Fruit fly (Drosophila melanogaster) whole organism, wandering third instar larva: ENCODE results near the gene REPTOR-BP.

ENCODE experiments used
- Abd-B ChIP-seq: fragments of >200 bp; optimal IDR thresholded peaks from 2 replicates; lab custom pipeline; 2017; ENCODE audit warnings: missing biosample characterization, missing genetic modification characterization
- CG32264 ChIP-seq: fragments of 200-800 bp; sonication (Bioruptor generic); optimal IDR thresholded peaks from 2 replicates; lab custom pipeline; 2016; ENCODE audit warnings: missing biosample characterization, missing genetic modification characterization
- CG9705 ChIP-seq: fragments of 200-800 bp; sonication (Bioruptor generic); optimal IDR thresholded peaks from 2 replicates; lab custom pipeline; 2018; ENCODE audit warnings: missing biosample characterization, mild to moderate bottlenecking, missing genetic modification characterization
- Dfd ChIP-seq: fragments of >200 bp; optimal IDR thresholded peaks from 2 replicates; lab custom pipeline; 2017; ENCODE audit warnings: missing biosample characterization, missing genetic modification characterization
- Dif ChIP-seq: fragments of 200-275, 200-300 bp; sonication (Bioruptor generic); optimal IDR thresholded peaks from 2 replicates; lab custom pipeline; 2018; ENCODE audit warnings: missing biosample characterization, missing genetic modification characterization; ENCODE audit not compliant: partially characterized antibody
- HLH106 ChIP-seq: fragments of 200-800 bp; optimal IDR thresholded peaks from 3 replicates; lab custom pipeline; 2019; ENCODE audit warnings: missing biosample characterization, mild to moderate bottlenecking, missing genetic modification characterization, moderate library complexity
- Hnf4 ChIP-seq: fragments of 200-800 bp; sonication (Bioruptor generic); optimal IDR thresholded peaks from 2 replicates; lab custom pipeline; 2016; ENCODE audit warnings: missing biosample characterization, mild to moderate bottlenecking, missing genetic modification characterization
- Hr78 ChIP-seq: fragments of >200 bp; optimal IDR thresholded peaks from 2 replicates; lab custom pipeline; 2017; ENCODE audit warnings: missing biosample characterization, missing genetic modification characterization
- Hr83 ChIP-seq: fragments of 200-300 bp; sonication (Bioruptor generic); optimal IDR thresholded peaks from 2 replicates; lab custom pipeline; 2016; ENCODE audit warnings: missing biosample characterization, mild to moderate bottlenecking, missing genetic modification characterization, moderate library complexity; ENCODE audit not compliant: poor library complexity, severe bottlenecking
- Jra ChIP-seq: sonication (Bioruptor generic); optimal IDR thresholded peaks from 2 replicates; lab custom pipeline; 2016; ENCODE audit warnings: missing biosample characterization, missing genetic modification characterization
- N ChIP-seq: fragments of >200 bp; optimal IDR thresholded peaks from 2 replicates; lab custom pipeline; 2018; ENCODE audit warnings: missing biosample characterization, missing external identifiers, missing genetic modification characterization
- OdsH ChIP-seq: fragments of 200-800 bp; sonication (Bioruptor generic); optimal IDR thresholded peaks from 2 replicates; lab custom pipeline; 2016; ENCODE audit warnings: missing biosample characterization, mild to moderate bottlenecking, missing genetic modification characterization
- Rel ChIP-seq, 2 experiments: fragments of 200-800 bp; sonication (Bioruptor generic) in 1 of 2; optimal IDR thresholded peaks; 2 replicates in 1 of 2; 3 replicates in 1 of 2; lab custom pipeline; 2016 to 2019; ENCODE audit warnings: mild to moderate bottlenecking in 2 of 2, missing biosample characterization in 2 of 2, missing genetic modification characterization in 2 of 2, moderate library complexity in 1 of 2
- Sp1 ChIP-seq: fragments of 200-800 bp; sonication (Bioruptor generic); optimal IDR thresholded peaks from 3 replicates; lab custom pipeline; 2019; ENCODE audit warnings: missing biosample characterization, mild to moderate bottlenecking, missing genetic modification characterization, moderate library complexity
- Vsx2 ChIP-seq: fragments of 200-300, 225-300 bp; sonication (Bioruptor generic); optimal IDR thresholded peaks from 2 replicates; lab custom pipeline; 2018; ENCODE audit warnings: missing biosample characterization, missing genetic modification characterization; ENCODE audit not compliant: partially characterized antibody
- br ChIP-seq: fragments of 200-800 bp; sonication (Bioruptor generic); optimal IDR thresholded peaks from 2 replicates; lab custom pipeline; 2016; ENCODE audit warnings: missing biosample characterization, missing genetic modification characterization
- brk ChIP-seq: fragments of 200-800 bp; sonication (Bioruptor generic); optimal IDR thresholded peaks from 2 replicates; lab custom pipeline; 2016; ENCODE audit warnings: missing biosample characterization, mild to moderate bottlenecking, missing genetic modification characterization
- dl ChIP-seq, 2 experiments: fragments of 175-275, 200-275 bp in 1 of 2; fragments of 200-275 bp in 1 of 2; sonication (Bioruptor generic); optimal IDR thresholded peaks; lab custom pipeline; 2018; ENCODE audit warnings: mild to moderate bottlenecking in 2 of 2, missing biosample characterization in 2 of 2, missing genetic modification characterization in 2 of 2, moderate library complexity in 2 of 2; ENCODE audit not compliant: partially characterized antibody in 2 of 2, insufficient read depth in 1 of 2
- dmrt93B ChIP-seq: fragments of 200-800 bp; sonication (Bioruptor generic); optimal IDR thresholded peaks from 2 replicates; lab custom pipeline; 2018; ENCODE audit warnings: missing biosample characterization, mild to moderate bottlenecking, missing genetic modification characterization
- dsf ChIP-seq: sonication (Bioruptor generic); optimal IDR thresholded peaks from 2 replicates; lab custom pipeline; 2016; ENCODE audit warnings: missing biosample characterization, missing genetic modification characterization, borderline replicate concordance
- ey ChIP-seq: fragments of 200-800 bp; sonication (Bioruptor generic); optimal IDR thresholded peaks from 2 replicates; lab custom pipeline; 2016; ENCODE audit warnings: missing biosample characterization, missing genetic modification characterization
- foxo ChIP-seq, 2 experiments: fragments of 200-800 bp; sonication (Bioruptor generic); optimal IDR thresholded peaks; 2 replicates in 1 of 2; 3 replicates in 1 of 2; lab custom pipeline; 2016 to 2017; ENCODE audit warnings: missing biosample characterization in 2 of 2, missing genetic modification characterization in 2 of 2
- h ChIP-seq: fragments of 200-800 bp; sonication (Bioruptor generic); optimal IDR thresholded peaks from 3 replicates; lab custom pipeline; 2016; ENCODE audit warnings: missing biosample characterization, mild to moderate bottlenecking, missing genetic modification characterization
- jim ChIP-seq: fragments of 175-275, 200-325 bp; sonication (Bioruptor generic); optimal IDR thresholded peaks from 2 replicates; lab custom pipeline; 2016; ENCODE audit warnings: missing biosample characterization, mild to moderate bottlenecking, missing genetic modification characterization
- lola ChIP-seq: fragments of >200 bp; optimal IDR thresholded peaks from 2 replicates; lab custom pipeline; 2017; ENCODE audit warnings: missing biosample characterization, missing genetic modification characterization
- pan ChIP-seq: fragments of >200 bp; optimal IDR thresholded peaks from 2 replicates; lab custom pipeline; 2017
- psq ChIP-seq: fragments of 200-800 bp; sonication (Bioruptor generic); optimal IDR thresholded peaks from 3 replicates; lab custom pipeline; 2017; ENCODE audit warnings: missing biosample characterization, mild to moderate bottlenecking, missing genetic modification characterization, moderate library complexity
- rgr ChIP-seq: fragments of 200-800 bp; sonication (Bioruptor generic); optimal IDR thresholded peaks from 3 replicates; lab custom pipeline; 2016; ENCODE audit warnings: missing biosample characterization, mild to moderate bottlenecking, missing genetic modification characterization
- sv ChIP-seq: fragments of 200-800 bp; sonication (Bioruptor generic); optimal IDR thresholded peaks from 3 replicates; lab custom pipeline; 2016; ENCODE audit warnings: missing biosample characterization, missing genetic modification characterization
- tai ChIP-seq: sonication (Bioruptor generic); optimal IDR thresholded peaks from 2 replicates; lab custom pipeline; 2016; ENCODE audit warnings: missing biosample characterization, missing genetic modification characterization
- usp ChIP-seq: fragments of >200 bp; optimal IDR thresholded peaks from 2 replicates; lab custom pipeline; 2017; ENCODE audit warnings: missing biosample characterization, missing genetic modification characterization
- woc ChIP-seq: sonication (Bioruptor generic); optimal IDR thresholded peaks from 2 replicates; lab custom pipeline; 2016; ENCODE audit warnings: missing biosample characterization, mild to moderate bottlenecking, missing genetic modification characterization

The REPTOR-BP gene

dm6 chr2L:10259960-10260749 lies 3.8 kb upstream of the REPTOR-BP start:
- TF ChIP-seq sv (GFP tag; lab: Kevin White, UChicago) (no peak), dmrt93B (GFP tag; lab: Kevin White, UChicago) (no peak), foxo (GFP tag; optimal IDR thresholded peaks at IDR 0.05; lab: Kevin White, UChicago) (no peak), Hr78 (no peak), ey (GFP tag; lab: Kevin White, UChicago) (peak; percentile 9), Abd-B (GFP tag; lab: Kevin White, UChicago) (no peak), Dif (no peak), OdsH (GFP tag; lab: Kevin White, UChicago) (no peak), br (GFP tag; lab: Kevin White, UChicago) (no peak), usp (GFP tag; lab: Kevin White, UChicago) (no peak), Dfd (GFP tag; lab: Kevin White, UChicago) (peak; percentile 93), pan (lab: Kevin White, UChicago) (no peak), h (no peak), Sp1 (GFP tag; lab: Kevin White, UChicago) (no peak), Hnf4 (no peak), N (peak; percentile 52), lola (GFP tag; lab: Kevin White, UChicago) (no peak), CG9705 (no peak), Rel (GFP tag; optimal IDR thresholded peaks at IDR 0.05; lab: Kevin White, UChicago) (no peak), Rel (tag; optimal IDR thresholded peaks at IDR 0.05; lab: Kevin White, UChicago) (no peak), rgr (GFP tag; lab: Kevin White, UChicago) (no peak), HLH106 (tag; lab: Kevin White, UChicago) (no peak), tai (GFP tag; lab: Kevin White, UChicago) (no peak)

- no peak for TF ChIP-seq Dfd (GFP tag; lab: Kevin White, UChicago)
- TF ChIP-seq Abd-B (GFP tag; lab: Kevin White, UChicago): no peak
- TF ChIP-seq Hr83 (GFP tag; lab: Kevin White, UChicago): peak; percentile 65
- peak; percentile 41 for TF ChIP-seq Jra (GFP tag; lab: Kevin White, UChicago)
- TF ChIP-seq lola (GFP tag; lab: Kevin White, UChicago): no peak
- TF ChIP-seq Dif: peak; percentile 99
- TF ChIP-seq sv (GFP tag; lab: Kevin White, UChicago): peak; percentile 59
- peak; percentile 30 for TF ChIP-seq ey (GFP tag; lab: Kevin White, UChicago)
- TF ChIP-seq HLH106 (tag; lab: Kevin White, UChicago): no peak
- peak; percentile 53 for TF ChIP-seq woc (GFP tag; lab: Kevin White, UChicago)
- TF ChIP-seq Sp1 (GFP tag; lab: Kevin White, UChicago): no peak
- TF ChIP-seq brk (GFP tag; lab: Kevin White, UChicago): peak; percentile 16
- peak; percentile 36 for TF ChIP-seq psq (GFP tag; lab: Kevin White, UChicago)
- no peak for TF ChIP-seq br (GFP tag; lab: Kevin White, UChicago)
- peak; percentile 99 for TF ChIP-seq Vsx2 (GFP tag; lab: Kevin White, UChicago)
- peak; percentile 59 to 88 for TF ChIP-seq dl (GFP tag; optimal IDR thresholded peaks at IDR 0.05; lab: Kevin White, UChicago; ENCODE audit: insufficient read depth in 1 of 2, partially characterized antibody in 2 of 2)
- peak; percentile 2 for TF ChIP-seq dsf
- TF ChIP-seq CG9705: peak; percentile 24
Measured at dm6 chr2L:10260750-10261493, 3.0 kb upstream of the REPTOR-BP start, which contains the start of gene Pten. TSS of gene Pten (minus strand) at chr2L:10261049.

- TF ChIP-seq woc (GFP tag; lab: Kevin White, UChicago) (no peak), psq (GFP tag; lab: Kevin White, UChicago) (no peak), CG32264 (GFP tag; lab: Kevin White, UChicago) (no peak), Hr83 (GFP tag; lab: Kevin White, UChicago) (no peak), CG9705 (no peak), N (no peak), dmrt93B (GFP tag; lab: Kevin White, UChicago) (no peak), jim (GFP tag; lab: Kevin White, UChicago) (no peak)
Measured at dm6 chr2L:10261774-10262173, 2.2 kb upstream of the REPTOR-BP start.
